Fruit fly (Drosophila melanogaster) whole organism, embryonic: Measurements from ENCODE around the gene CG10116.

Experiments used
- Atf6 ChIP-seq: fragments of 200-800 bp; sonication (Bioruptor generic); IDR thresholded peaks from 2 replicates; pipeline ENCODE4 v1.3.6; 2022; ENCODE audit warnings: missing biosample characterization, missing genetic modification characterization
- B-H1 ChIP-seq: fragments of 200-800 bp; sonication (Bioruptor generic); IDR thresholded peaks from 3 replicates; pipeline ENCODE4 v1.3.6; 2022; ENCODE audit warnings: missing biosample characterization, missing genetic modification characterization
- C15 ChIP-seq: fragments of 200-800 bp; sonication (Bioruptor generic); IDR thresholded peaks from 3 replicates; pipeline ENCODE4 v1.3.6; 2022; ENCODE audit warnings: missing biosample characterization, missing genetic modification characterization
- CG10654 ChIP-seq: fragments of 200-800 bp; sonication (Bioruptor generic); optimal IDR thresholded peaks from 2 replicates; lab custom pipeline; 2016; ENCODE audit warnings: missing biosample characterization, missing genetic modification characterization
- CG11723 ChIP-seq: fragments of 200-800 bp; sonication (Bioruptor generic); optimal IDR thresholded peaks from 2 replicates; lab custom pipeline; 2017; ENCODE audit warnings: missing biosample characterization, mild to moderate bottlenecking, missing genetic modification characterization
- CG12219 ChIP-seq: fragments of 200-800 bp; sonication (Bioruptor generic); optimal IDR thresholded peaks from 3 replicates; lab custom pipeline; 2018; ENCODE audit warnings: missing biosample characterization, mild to moderate bottlenecking, missing genetic modification characterization
- CG12744 ChIP-seq: fragments of 200-800 bp; sonication (Bioruptor generic); optimal IDR thresholded peaks from 2 replicates; lab custom pipeline; 2016; ENCODE audit warnings: missing biosample characterization, missing genetic modification characterization
- CG14050 ChIP-seq: fragments of 200-800 bp; sonication (Bioruptor generic); IDR thresholded peaks from 3 replicates; pipeline ENCODE4 v1.3.6; 2022; ENCODE audit warnings: missing biosample characterization, missing genetic modification characterization
- CG15269 ChIP-seq: fragments of 200-800 bp; sonication (Bioruptor generic); optimal IDR thresholded peaks from 2 replicates; lab custom pipeline; 2018; ENCODE audit warnings: missing biosample characterization, mild to moderate bottlenecking, missing genetic modification characterization, moderate library complexity
- CG15514 ChIP-seq: fragments of 200-800 bp; sonication (Bioruptor generic); optimal IDR thresholded peaks from 3 replicates; lab custom pipeline; 2017; ENCODE audit warnings: missing biosample characterization, missing genetic modification characterization, mild to moderate bottlenecking, moderate library complexity, missing genetic modification reagents
- CG16779 ChIP-seq: fragments of 200-800 bp; sonication (Bioruptor generic); IDR thresholded peaks from 2 replicates; pipeline ENCODE4 v1.3.6; 2022; ENCODE audit warnings: missing biosample characterization, missing genetic modification characterization
- CG17361 ChIP-seq: fragments of 200-800 bp; sonication (Bioruptor generic); IDR thresholded peaks from 3 replicates; pipeline ENCODE4 v1.3.6; 2022; ENCODE audit warnings: missing biosample characterization, missing genetic modification characterization
- CG18476 ChIP-seq: fragments of 200-800 bp; sonication (Bioruptor generic); optimal IDR thresholded peaks from 2 replicates; lab custom pipeline; 2016; ENCODE audit warnings: missing biosample characterization, mild to moderate bottlenecking, missing genetic modification characterization
- CG2199 ChIP-seq: fragments of 200-800 bp; sonication (Bioruptor generic); IDR thresholded peaks from 3 replicates; pipeline ENCODE4 v1.3.6; 2022; ENCODE audit warnings: missing biosample characterization, missing genetic modification characterization
- CG2678 ChIP-seq: fragments of 200-800 bp; sonication (Bioruptor generic); optimal IDR thresholded peaks from 3 replicates; lab custom pipeline; 2019; ENCODE audit warnings: missing biosample characterization, mild to moderate bottlenecking, missing genetic modification characterization, moderate library complexity
- CG32532 ChIP-seq: fragments of 200-800 bp; sonication (Bioruptor generic); IDR thresholded peaks from 2 replicates; pipeline ENCODE4 v1.3.6; 2022; ENCODE audit warnings: missing biosample characterization, missing genetic modification characterization
- CG32772 ChIP-seq: fragments of 200-800 bp; sonication (Bioruptor generic); IDR thresholded peaks from 2 replicates; pipeline ENCODE4 v1.3.6; 2022; ENCODE audit warnings: missing biosample characterization, missing genetic modification characterization
- CG3726 ChIP-seq: fragments of 200-800 bp; sonication (Bioruptor generic); IDR thresholded peaks from 3 replicates; pipeline ENCODE4, ENCODE4 v1.3.6; 2022; ENCODE audit warnings: missing biosample characterization, missing genetic modification characterization
- CG42726 ChIP-seq: fragments of 200-800 bp; sonication (Bioruptor generic); IDR thresholded peaks from 2 replicates; pipeline ENCODE4 v1.3.6; 2022; ENCODE audit warnings: missing biosample characterization, missing genetic modification characterization; ENCODE audit not compliant: partially characterized antibody
- CG8944 ChIP-seq: fragments of 200-800 bp; sonication (Bioruptor generic); optimal IDR thresholded peaks from 3 replicates; lab custom pipeline; 2016; ENCODE audit warnings: missing biosample characterization, missing genetic modification characterization
- D19A ChIP-seq: fragments of 200-800 bp; optimal IDR thresholded peaks from 3 replicates; lab custom pipeline; 2019; ENCODE audit warnings: missing biosample characterization, mild to moderate bottlenecking, missing genetic modification characterization, moderate library complexity
- ERR ChIP-seq: fragments of 200-800 bp; sonication (Bioruptor generic); optimal IDR thresholded peaks from 2 replicates; lab custom pipeline; 2016; ENCODE audit warnings: missing biosample characterization, missing genetic modification characterization
- Fer2 ChIP-seq: fragments of 200-800 bp; sonication (Bioruptor generic); optimal IDR thresholded peaks from 2 replicates; lab custom pipeline; 2018; ENCODE audit warnings: missing biosample characterization, mild to moderate bottlenecking, missing genetic modification characterization, moderate library complexity
- H2.0 ChIP-seq: fragments of 200-800 bp; sonication (Bioruptor generic); IDR thresholded peaks from 2 replicates; pipeline ENCODE4 v1.3.6; 2022; ENCODE audit warnings: missing biosample characterization, missing genetic modification characterization
- HLH3B ChIP-seq: fragments of 200-800 bp; sonication (Bioruptor generic); IDR thresholded peaks from 2 replicates; pipeline ENCODE4 v1.3.6; 2022; ENCODE audit warnings: missing biosample characterization, missing genetic modification characterization
- HmgZ ChIP-seq: fragments of 200-800 bp; sonication (Bioruptor generic); optimal IDR thresholded peaks from 2 replicates; lab custom pipeline; 2018; ENCODE audit warnings: missing biosample characterization, mild to moderate bottlenecking, missing genetic modification characterization
- Lim3 ChIP-seq: fragments of 200-800 bp; sonication (Bioruptor generic); IDR thresholded peaks from 2 replicates; pipeline ENCODE4 v1.3.6; 2022; ENCODE audit warnings: missing biosample characterization, missing genetic modification characterization
- Max ChIP-seq: fragments of 200-800 bp; sonication (Bioruptor generic); optimal IDR thresholded peaks from 2 replicates; lab custom pipeline; 2016; ENCODE audit warnings: missing biosample characterization, mild to moderate bottlenecking, missing genetic modification characterization
- Neu2 ChIP-seq: fragments of 200-800 bp; sonication (Bioruptor generic); optimal IDR thresholded peaks from 3 replicates; lab custom pipeline; 2016; ENCODE audit warnings: missing biosample characterization, missing genetic modification characterization, borderline replicate concordance
- Oli ChIP-seq: fragments of 200-800 bp; sonication (Bioruptor generic); optimal IDR thresholded peaks from 2 replicates; lab custom pipeline; 2018; ENCODE audit warnings: missing biosample characterization, mild to moderate bottlenecking, missing genetic modification characterization, moderate library complexity
- Ravus ChIP-seq: fragments of 200-800 bp; sonication (Bioruptor generic); IDR thresholded peaks from 2 replicates; pipeline ENCODE4 v1.3.6; 2022; ENCODE audit warnings: missing biosample characterization, missing genetic modification characterization
- Side ChIP-seq: fragments of 200-800 bp; sonication (Bioruptor generic); optimal IDR thresholded peaks from 2 replicates; lab custom pipeline; 2016; ENCODE audit warnings: missing biosample characterization, missing genetic modification characterization
- Tbp ChIP-seq: fragments of >200 bp; optimal IDR thresholded peaks from 2 replicates; lab custom pipeline; 2018; ENCODE audit warnings: missing biosample characterization, missing genetic modification characterization
- Usf ChIP-seq: fragments of 200-800 bp; sonication (Bioruptor generic); optimal IDR thresholded peaks from 2 replicates; lab custom pipeline; 2017; ENCODE audit warnings: missing genotype, missing biosample characterization, missing genetic modification characterization
- al ChIP-seq: fragments of 200-800 bp; sonication (Bioruptor generic); IDR thresholded peaks from 2 replicates; pipeline ENCODE4 v1.3.6; 2022; ENCODE audit warnings: missing biosample characterization, missing genetic modification characterization
- bbx ChIP-seq: fragments of 200-800 bp; sonication (Bioruptor generic); IDR thresholded peaks from 2 replicates; pipeline ENCODE4 v1.3.6; 2022; ENCODE audit warnings: missing biosample characterization, missing genetic modification characterization; ENCODE audit not compliant: partially characterized antibody
- chif ChIP-seq, 2 experiments: fragments of 200-800 bp; sonication (Bioruptor generic); optimal IDR thresholded peaks; 3 replicates each; lab custom pipeline; 2016; ENCODE audit warnings: missing biosample characterization in 2 of 2, missing genetic modification characterization in 2 of 2
- corto ChIP-seq: fragments of 200-800 bp; sonication (Bioruptor generic); optimal IDR thresholded peaks from 2 replicates; lab custom pipeline; 2016; ENCODE audit warnings: missing biosample characterization, mild to moderate bottlenecking, missing genetic modification characterization, moderate library complexity
- da ChIP-seq: fragments of 200-800 bp; sonication (Bioruptor generic); optimal IDR thresholded peaks from 2 replicates; lab custom pipeline; 2016; ENCODE audit warnings: missing biosample characterization, missing genetic modification characterization
- ems ChIP-seq: fragments of 200-800 bp; sonication (Bioruptor generic); optimal IDR thresholded peaks from 3 replicates; lab custom pipeline; 2016; ENCODE audit warnings: missing biosample characterization, missing genetic modification characterization
- eve ChIP-seq, 2 experiments: fragments of >200 bp; optimal IDR thresholded peaks; 2 replicates each; lab custom pipeline; 2017; ENCODE audit warnings: missing biosample characterization in 2 of 2, missing genetic modification characterization in 2 of 2
- jing ChIP-seq: fragments of 200-800 bp; sonication (Bioruptor generic); optimal IDR thresholded peaks from 2 replicates; lab custom pipeline; 2018; ENCODE audit warnings: missing biosample characterization, mild to moderate bottlenecking, missing genetic modification characterization
- jumu ChIP-seq: fragments of 200-800 bp; sonication (Bioruptor generic); optimal IDR thresholded peaks from 3 replicates; lab custom pipeline; 2016; ENCODE audit warnings: missing biosample characterization, missing genetic modification characterization
- lab ChIP-seq: fragments of 200-800 bp; sonication (Bioruptor generic); optimal IDR thresholded peaks from 3 replicates; lab custom pipeline; 2017; ENCODE audit warnings: missing biosample characterization, missing genetic modification characterization, mild to moderate bottlenecking, moderate library complexity, missing genetic modification reagents
- nerfin-2 ChIP-seq: fragments of 200-800 bp; sonication (Bioruptor generic); IDR thresholded peaks from 2 replicates; pipeline ENCODE4 v1.3.6; 2022; ENCODE audit warnings: missing biosample characterization, missing genetic modification characterization; ENCODE audit not compliant: partially characterized antibody
- pum ChIP-seq: fragments of 200-800 bp; sonication (Bioruptor generic); optimal IDR thresholded peaks from 2 replicates; lab custom pipeline; 2016; ENCODE audit warnings: missing biosample characterization, missing genetic modification characterization
- row ChIP-seq: fragments of 200-800 bp; sonication (Bioruptor generic); IDR thresholded peaks from 3 replicates; pipeline ENCODE4 v1.3.6; 2022; ENCODE audit warnings: missing biosample characterization, missing genetic modification characterization
- slbo ChIP-seq: fragments of 200-800 bp; sonication (Bioruptor generic); IDR thresholded peaks from 2 replicates; pipeline ENCODE4 v1.3.6; 2022; ENCODE audit warnings: missing biosample characterization, missing genetic modification characterization
- zfh2 ChIP-seq: fragments of 200-800 bp; sonication (Bioruptor generic); optimal IDR thresholded peaks from 2 replicates; lab custom pipeline; 2016; ENCODE audit warnings: missing biosample characterization, missing genetic modification characterization

CG10116 gene

DNA sequence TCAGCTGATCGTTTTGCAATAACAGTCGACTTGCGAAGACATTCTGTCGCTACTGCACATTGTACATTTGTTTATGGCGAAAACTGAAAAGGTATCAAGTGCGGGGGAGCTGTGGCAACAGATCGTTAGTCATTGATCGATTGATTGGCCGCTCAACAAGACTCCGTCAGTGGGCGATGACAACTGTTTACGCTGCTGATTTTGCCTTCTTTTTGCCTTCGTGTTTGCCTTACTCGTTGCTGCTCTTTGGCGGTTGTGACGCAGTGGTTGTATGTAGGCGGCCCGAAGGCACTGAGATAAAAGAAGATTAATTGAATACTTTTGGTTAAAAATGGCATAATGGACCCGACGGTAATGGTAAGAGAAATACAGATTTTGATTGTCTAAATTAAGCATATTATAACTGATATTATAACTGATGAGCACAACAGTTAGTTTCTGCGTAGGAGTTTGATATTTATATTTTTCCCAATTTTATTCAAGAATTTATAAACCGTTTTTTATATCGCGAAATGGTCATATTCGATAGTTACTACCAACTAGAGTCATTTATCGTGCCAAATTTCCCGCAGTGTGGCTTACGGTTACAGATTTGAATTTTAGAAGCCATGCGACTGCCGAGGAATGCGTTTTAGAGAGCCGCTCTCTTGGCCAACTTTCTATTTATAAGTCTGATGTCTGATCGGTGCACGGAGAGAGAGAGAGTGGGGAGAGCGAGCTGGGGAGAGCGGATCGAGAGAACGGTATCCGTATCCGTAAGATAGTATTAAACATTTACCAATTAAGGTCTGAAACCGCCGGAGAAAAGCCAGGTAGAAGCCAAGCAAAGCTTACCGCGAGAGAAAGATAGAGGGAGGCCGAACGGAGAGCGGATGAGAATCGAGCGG lies 19.8 kb upstream of the CG10116 start (continued):
- TF ChIP-seq CG2199 (GFP tag; lab: Robert Waterston, UW) (peak; percentile 72; the same call in 1 of the 3 replicates), D19A (peak; percentile 88), row (GFP tag; lab: Robert Waterston, UW) (peak; percentile 86), H2.0 (peak; percentile 79), Fer2 (tag; lab: Kevin White, UChicago) (peak; percentile 68), CG8944 (peak; percentile 59), CG3726 (GFP tag; lab: Robert Waterston, UW) (peak; percentile 60; the same call in 2 of the 3 replicates), CG16779 (GFP tag; lab: Robert Waterston, UW) (0 out of 2 replicates have a peak, but pooled peaks have one; percentile 17), chif (GFP tag; optimal IDR thresholded peaks at IDR 0.05; lab: Kevin White, UChicago) (peak; percentile 56 to 66), CG2678 (tag; lab: Kevin White, UChicago) (peak; percentile 96), CG18476 (GFP tag; lab: Kevin White, UChicago) (peak; percentile 80), eve (GFP tag; optimal IDR thresholded peaks at IDR 0.05; lab: Kevin White, UChicago) (no peak), bbx (no peak), Side (GFP tag; lab: Kevin White, UChicago) (peak; percentile 66), Ravus (GFP tag; lab: Robert Waterston, UW) (peak; percentile 45), jing (GFP tag; lab: Kevin White, UChicago) (peak; percentile 80), CG17361 (GFP tag; lab: Robert Waterston, UW) (peak; percentile 95), Neu2 (GFP tag; lab: Kevin White, UChicago) (no peak), slbo (peak; percentile 88), CG15514 (peak; percentile 56), zfh2 (GFP tag; lab: Kevin White, UChicago) (peak; percentile 71), C15 (peak; percentile 55; the same call in 1 of the 3 replicates), nerfin-2 (GFP tag; lab: Robert Waterston, UW) (no peak), HmgZ (tag; lab: Kevin White, UChicago) (peak; percentile 82), Atf6 (GFP tag; lab: Robert Waterston, UW) (peak; percentile 79), CG10654 (GFP tag; lab: Kevin White, UChicago) (peak; percentile 84), Oli (peak; percentile 94), CG12744 (GFP tag; lab: Kevin White, UChicago) (peak; percentile 48), Max (GFP tag; lab: Kevin White, UChicago) (peak; percentile 90), da (GFP tag; lab: Kevin White, UChicago) (peak; percentile 28), CG42726 (GFP tag; lab: Robert Waterston, UW) (no peak), corto (GFP tag; lab: Kevin White, UChicago) (peak; percentile 73), ERR (GFP tag; lab: Kevin White, UChicago) (no peak), CG11723 (GFP tag; lab: Kevin White, UChicago) (peak; percentile 91), Lim3 (GFP tag; lab: Robert Waterston, UW) (no peak), CG12219 (GFP tag; lab: Kevin White, UChicago) (peak; percentile 80), CG15269 (peak; percentile 92), lab (GFP tag; lab: Kevin White, UChicago) (peak; percentile 93), Usf (GFP tag; lab: Kevin White, UChicago) (peak; percentile 90), CG32532 (GFP tag; lab: Robert Waterston, UW) (peak; percentile 86), pum (peak; percentile 38), ems (GFP tag; lab: Kevin White, UChicago) (peak; percentile 81), HLH3B (GFP tag; lab: Robert Waterston, UW) (peak; percentile 81), CG32772 (GFP tag; lab: Robert Waterston, UW) (peak; percentile 86), jumu (peak; percentile 57), Tbp (GFP tag; lab: Kevin White, UChicago) (no peak), B-H1 (GFP tag; lab: Robert Waterston, UW) (peak; percentile 78), al (GFP tag; lab: Robert Waterston, UW) (peak; percentile 88), CG14050 (GFP tag; lab: Robert Waterston, UW) (peak; percentile 75)
